Worm (Caenorhabditis elegans) whole organism, late embryonic: ENCODE data around the gene srg-40.

Experiments used
- T23F11.4 ChIP-seq: fragments of 200-800 bp; sonication (Bioruptor generic); optimal IDR thresholded peaks from 2 replicates; lab custom pipeline; 2018; ENCODE audit warnings: mild to moderate bottlenecking, missing genetic modification characterization, missing compliant biosample characterization
- ama-1 ChIP-seq: fragments of 150-350 bp; optimal IDR thresholded peaks from 2 replicates; lab custom pipeline; 2014
- ceh-31 ChIP-seq: sonication (generic microtip); optimal IDR thresholded peaks from 2 replicates; lab custom pipeline; 2016; ENCODE audit warnings: missing genetic modification characterization, missing compliant biosample characterization
- ceh-48 ChIP-seq: sonication (generic microtip); optimal IDR thresholded peaks from 2 replicates; lab custom pipeline; 2016; ENCODE audit warnings: missing genetic modification characterization, inconsistent platforms, missing compliant biosample characterization
- elt-2 ChIP-seq: sonication (generic microtip); optimal IDR thresholded peaks from 2 replicates; lab custom pipeline; 2016; ENCODE audit warnings: missing genetic modification reagents, missing genetic modification characterization, missing compliant biosample characterization
- nfya-1 ChIP-seq: sonication (generic microtip); optimal IDR thresholded peaks from 2 replicates; lab custom pipeline; 2017; ENCODE audit warnings: missing genetic modification characterization, mild to moderate bottlenecking, missing compliant biosample characterization, antibody characterized with exemption, moderate library complexity
- nhr-11 ChIP-seq: fragments of 150-350 bp; optimal IDR thresholded peaks from 2 replicates; lab custom pipeline; 2014; ENCODE audit warnings: missing biosample characterization, missing genetic modification characterization
- npax-4 ChIP-seq: sonication (generic microtip); optimal IDR thresholded peaks from 2 replicates; lab custom pipeline; 2016; ENCODE audit warnings: missing genetic modification characterization, missing compliant biosample characterization
- pag-3 ChIP-seq: sonication (generic microtip); optimal IDR thresholded peaks from 2 replicates; lab custom pipeline; 2016; ENCODE audit warnings: missing compliant biosample characterization, missing genetic modification characterization, borderline replicate concordance
- rnt-1 ChIP-seq: sonication (generic microtip); optimal IDR thresholded peaks from 2 replicates; lab custom pipeline; 2016; ENCODE audit warnings: missing genetic modification characterization, missing compliant biosample characterization
- sox-4 ChIP-seq: sonication (generic microtip); optimal IDR thresholded peaks from 2 replicates; lab custom pipeline; 2017; ENCODE audit warnings: mild to moderate bottlenecking, missing genetic modification characterization, inconsistent platforms, missing compliant biosample characterization

DNA sequence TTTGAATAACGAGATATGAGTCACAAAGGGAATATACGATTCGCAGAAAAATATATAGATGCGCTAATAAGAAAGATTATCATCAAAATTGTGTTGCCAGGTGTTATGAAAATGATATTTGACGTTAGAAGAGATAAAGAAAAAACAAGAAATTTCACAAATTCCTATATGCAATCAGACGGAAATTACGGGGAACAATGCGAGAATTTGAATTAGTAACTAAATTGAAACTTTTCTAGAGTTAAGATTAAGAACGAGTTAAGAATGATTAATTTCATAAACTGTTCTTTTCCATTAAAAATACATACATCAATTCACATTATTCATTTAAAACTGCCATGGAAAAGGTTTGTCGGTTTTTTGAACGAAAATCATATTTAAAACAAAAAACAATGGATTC is 31.7 kb upstream of the srg-40 start, which contains the start of gene clc-6:
- TF ChIP-seq npax-4 (tag; lab: Kevin White, UChicago) (no peak), ama-1 (lab: Kevin White, UChicago) (no peak), pag-3 (tag; lab: Kevin White, UChicago) (no peak), elt-2 (tag; lab: Kevin White, UChicago) (no peak), sox-4 (tag; lab: Kevin White, UChicago) (no peak), T23F11.4 (GFP tag; lab: Kevin White, UChicago) (no peak), ceh-31 (tag; lab: Kevin White, UChicago) (no peak), nhr-11 (tag; lab: Kevin White, UChicago) (no peak), rnt-1 (tag; lab: Kevin White, UChicago) (no peak), ceh-48 (tag; lab: Kevin White, UChicago) (no peak), nfya-1 (tag; lab: Kevin White, UChicago) (no peak)
